Worm (Caenorhabditis elegans): ENCODE data around the gene sao-1.

sao-1 gene

ce11 chrV:14005812-14006211, 42.1 kb downstream of the sao-1 start, which contains the start of gene ric-7:
Gene ric-7 (minus strand): TSS chrV:14005912.
- peak; percentile 88 for TF ChIP-seq aha-1 (tag)
- no peak for TF ChIP-seq nhr-42 (GFP tag; IDR thresholded peaks at IDR 0.05)

DNA sequence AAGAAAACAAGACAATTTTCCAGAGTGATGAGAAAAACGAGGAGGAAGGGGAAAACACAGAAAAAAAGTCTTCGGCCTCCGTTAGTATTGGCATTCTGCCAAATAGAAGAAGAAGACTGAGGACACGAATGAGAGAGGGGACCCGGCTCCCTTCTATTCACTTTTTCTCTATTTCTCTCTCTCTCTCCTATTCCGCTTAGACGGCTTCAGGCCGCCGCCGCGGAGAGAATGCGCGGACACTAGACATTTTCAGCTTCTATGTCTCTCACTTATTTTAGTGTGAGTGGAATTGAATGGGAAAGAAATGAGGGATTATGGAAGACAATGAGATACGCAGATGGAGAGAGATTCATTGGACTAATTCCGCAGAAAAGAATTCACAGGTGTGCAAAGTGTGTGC, 43.1 kb downstream of the sao-1 start:
- TF ChIP-seq lsy-2 (tag; optimal IDR thresholded peaks at IDR 0.05) (peak in 1 of 2 experiments; percentile 47), ZK546.5 (tag; optimal IDR thresholded peaks at IDR 0.05) (no peak), hmg-1.1 (GFP tag; IDR thresholded peaks at IDR 0.05) (peak; percentile 56), dpl-1 (GFP tag; optimal IDR thresholded peaks at IDR 0.05) (no peak), ces-1 (GFP tag; optimal IDR thresholded peaks at IDR 0.05) (no peak), snpc-4 (tag; optimal IDR thresholded peaks at IDR 0.05) (no peak), ama-1 (optimal IDR thresholded peaks at IDR 0.05) (no peak), dmd-6 (GFP tag; IDR thresholded peaks at IDR 0.05) (no peak), gei-8 (GFP tag; optimal IDR thresholded peaks at IDR 0.05) (no peak), fos-1 (tag; optimal IDR thresholded peaks at IDR 0.05) (no peak), sdz-12 (GFP tag; optimal IDR thresholded peaks at IDR 0.05) (no peak), ceh-20 (GFP tag; IDR thresholded peaks at IDR 0.05) (no peak), mdt-29 (GFP tag; IDR thresholded peaks at IDR 0.05) (no peak), ctbp-1 (GFP tag; IDR thresholded peaks at IDR 0.05) (0 out of 2 replicates have a peak, but pooled peaks have one; percentile 40), zip-11 (GFP tag; IDR thresholded peaks at IDR 0.05) (no peak), mxl-2 (GFP tag; conservative IDR thresholded peaks at IDR 0.05) (no peak), pqm-1 (tag; optimal IDR thresholded peaks at IDR 0.05) (no peak), nhr-76 (tag; optimal IDR thresholded peaks at IDR 0.05) (no peak), mep-1 (tag; optimal IDR thresholded peaks at IDR 0.05) (peak; percentile 16), T20F7.1 (GFP tag; optimal IDR thresholded peaks at IDR 0.05) (no peak), ztf-7 (tag; optimal IDR thresholded peaks at IDR 0.05) (no peak), daf-19 (GFP tag; conservative IDR thresholded peaks at IDR 0.05) (peak; percentile 71; the same call in 1 of the 2 replicates), rbr-2 (tag; optimal IDR thresholded peaks at IDR 0.05) (peak; percentile 51)

- TF ChIP-seq mes-2 (tag; optimal IDR thresholded peaks at IDR 0.05; ENCODE audit: poor library complexity, severe bottlenecking) = peak; percentile 58
- 0 out of 2 replicates have a peak, but pooled peaks have one; percentile 13 for TF ChIP-seq ctbp-1 (GFP tag; IDR thresholded peaks at IDR 0.05)
- TF ChIP-seq nhr-28 (tag; optimal IDR thresholded peaks at IDR 0.05) = peak; percentile 3
- no peak for TF ChIP-seq daf-8 (GFP tag; IDR thresholded peaks at IDR 0.05)
- TF ChIP-seq daf-19 (GFP tag; conservative IDR thresholded peaks at IDR 0.05) = peak; percentile 58; the same call in 1 of the 2 replicates
- TF ChIP-seq ceh-82 (tag; optimal IDR thresholded peaks at IDR 0.05) = no peak
- no peak for TF ChIP-seq php-3 (GFP tag; IDR thresholded peaks at IDR 0.05)
- no peak for TF ChIP-seq F44E2.7 (GFP tag; IDR thresholded peaks at IDR 0.05)
- TF ChIP-seq Y105C5A.15 (GFP tag; IDR thresholded peaks at IDR 0.05) = no peak
- TF ChIP-seq rbr-2 (tag; optimal IDR thresholded peaks at IDR 0.05) = peak; percentile 28
- peak in 1 of 2 experiments; percentile 76 for TF ChIP-seq lsy-2 (tag; optimal IDR thresholded peaks at IDR 0.05)
- TF ChIP-seq lin-29 (GFP tag; IDR thresholded peaks at IDR 0.05) = no peak
- no peak for TF ChIP-seq D1046.2 (GFP tag; IDR thresholded peaks at IDR 0.05)
- no peak for TF ChIP-seq nhr-41 (GFP tag; IDR thresholded peaks at IDR 0.05)
- no peak for TF ChIP-seq zip-11 (GFP tag; IDR thresholded peaks at IDR 0.05)
- no peak for TF ChIP-seq tra-1 (GFP tag; IDR thresholded peaks at IDR 0.05)
- peak; percentile 25 for TF ChIP-seq hlh-30 (tag; optimal IDR thresholded peaks at IDR 0.05; ENCODE audit: insufficient read depth)
- TF ChIP-seq set-16 (GFP tag; IDR thresholded peaks at IDR 0.05) = no peak
- peak; percentile 64 for TF ChIP-seq hlh-11 (tag; optimal IDR thresholded peaks at IDR 0.05)
- TF ChIP-seq nhr-102 (tag; optimal IDR thresholded peaks at IDR 0.05) = peak; percentile 62
- no peak for TF ChIP-seq nhr-237 (tag; optimal IDR thresholded peaks at IDR 0.05)
- TF ChIP-seq lin-13 (GFP tag; optimal IDR thresholded peaks at IDR 0.05) = no peak
- no peak for TF ChIP-seq F26F4.8 (GFP tag; conservative IDR thresholded peaks at IDR 0.05)
- TF ChIP-seq mep-1 (tag; optimal IDR thresholded peaks at IDR 0.05) = peak; percentile 21
- TF ChIP-seq lir-3 (tag; optimal IDR thresholded peaks at IDR 0.05) = no peak
- TF ChIP-seq dmd-8 (GFP tag; IDR thresholded peaks at IDR 0.05) = no peak
- TF ChIP-seq lim-7 (GFP tag; IDR thresholded peaks at IDR 0.05) = no peak
- peak; percentile 87 for TF ChIP-seq dve-1 (tag; optimal IDR thresholded peaks at IDR 0.05; ENCODE audit: insufficient read depth)
- no peak for TF ChIP-seq jun-1 (tag; optimal IDR thresholded peaks at IDR 0.05)
- TF ChIP-seq nhr-77 (tag; optimal IDR thresholded peaks at IDR 0.05) = no peak
These were observed 44.7 kb downstream of the sao-1 start for ce11 chrV:14008353-14008859.

Measured in whole organism, L4 larva.